Fruit fly (Drosophila melanogaster) whole organism, embryonic: Measurements from ENCODE around the gene CG17612.

Experiments used
- Aef1 ChIP-seq: fragments of 200-800 bp; sonication (Bioruptor generic); IDR thresholded peaks from 3 replicates; pipeline ENCODE4 v1.3.6; 2022; ENCODE audit warnings: missing biosample characterization, missing genetic modification characterization
- Awh ChIP-seq: fragments of 200-800 bp; sonication (Bioruptor generic); IDR thresholded peaks from 2 replicates; pipeline ENCODE4, ENCODE4 v1.3.6; 2022; ENCODE audit warnings: missing biosample characterization, missing genetic modification characterization
- CG10321 ChIP-seq: fragments of 200-800 bp; sonication (Bioruptor generic); IDR thresholded peaks from 2 replicates; pipeline ENCODE4 v1.3.6; 2022; ENCODE audit warnings: missing biosample characterization, missing genetic modification characterization
- CG10366 ChIP-seq: fragments of 200-800 bp; sonication (Bioruptor generic); IDR thresholded peaks from 2 replicates; pipeline ENCODE4 v1.3.6; 2022; ENCODE audit warnings: missing biosample characterization, missing genetic modification characterization
- CG11247 ChIP-seq: fragments of 200-800 bp; sonication (Bioruptor generic); IDR thresholded peaks from 2 replicates; pipeline ENCODE4 v1.3.6; 2022; ENCODE audit warnings: missing biosample characterization, missing genetic modification characterization
- CG11695 ChIP-seq: fragments of 200-800 bp; sonication (Bioruptor generic); IDR thresholded peaks from 3 replicates; pipeline ENCODE4 v1.3.6; 2022; ENCODE audit warnings: missing biosample characterization, missing genetic modification characterization
- CG14050 ChIP-seq: fragments of 200-800 bp; sonication (Bioruptor generic); IDR thresholded peaks from 3 replicates; pipeline ENCODE4 v1.3.6; 2022; ENCODE audit warnings: missing biosample characterization, missing genetic modification characterization
- CG17568 ChIP-seq: fragments of 200-800 bp; sonication (Bioruptor generic); optimal IDR thresholded peaks from 2 replicates; lab custom pipeline; 2018; ENCODE audit warnings: missing biosample characterization, mild to moderate bottlenecking, missing genetic modification characterization, moderate library complexity
- CG17802 ChIP-seq: fragments of 200-800 bp; sonication (Bioruptor generic); optimal IDR thresholded peaks from 2 replicates; lab custom pipeline; 2018; ENCODE audit warnings: missing biosample characterization, mild to moderate bottlenecking, missing genetic modification characterization, moderate library complexity
- CG2889 ChIP-seq: fragments of 200-800 bp; sonication (Bioruptor generic); IDR thresholded peaks from 3 replicates; pipeline ENCODE4 v1.3.6; 2022; ENCODE audit warnings: missing biosample characterization, missing genetic modification characterization
- CG30431 ChIP-seq: fragments of 200-800 bp; sonication (Bioruptor generic); optimal IDR thresholded peaks from 2 replicates; lab custom pipeline; 2017; ENCODE audit warnings: missing biosample characterization, missing genetic modification characterization
- CG3065 ChIP-seq: fragments of 200-800 bp; sonication (Bioruptor generic); optimal IDR thresholded peaks from 2 replicates; lab custom pipeline; 2016; ENCODE audit warnings: missing biosample characterization, missing genetic modification characterization
- CG3726 ChIP-seq: fragments of 200-800 bp; sonication (Bioruptor generic); IDR thresholded peaks from 3 replicates; pipeline ENCODE4, ENCODE4 v1.3.6; 2022; ENCODE audit warnings: missing biosample characterization, missing genetic modification characterization
- CG4820 ChIP-seq: fragments of 200-800 bp; sonication (Bioruptor generic); optimal IDR thresholded peaks from 3 replicates; lab custom pipeline; 2016; ENCODE audit warnings: missing biosample characterization, missing genetic modification characterization
- CG6654 ChIP-seq: fragments of 200-800 bp; sonication (Bioruptor generic); optimal IDR thresholded peaks from 2 replicates; lab custom pipeline; 2017; ENCODE audit warnings: missing biosample characterization, mild to moderate bottlenecking, missing genetic modification characterization
- CG7786 ChIP-seq: fragments of 200-800 bp; sonication (Bioruptor generic); optimal IDR thresholded peaks from 2 replicates; lab custom pipeline; 2016; ENCODE audit warnings: missing biosample characterization, missing genetic modification characterization
- CG7839 ChIP-seq: fragments of 200-800 bp; sonication (Bioruptor generic); optimal IDR thresholded peaks from 3 replicates; lab custom pipeline; 2018; ENCODE audit warnings: missing biosample characterization, mild to moderate bottlenecking, missing genetic modification characterization, moderate library complexity
- CG9932 ChIP-seq: fragments of 200-800 bp; sonication (Bioruptor generic); IDR thresholded peaks from 2 replicates; pipeline ENCODE4 v1.3.6; 2022; ENCODE audit warnings: missing biosample characterization, missing genetic modification characterization
- Dip2 ChIP-seq: fragments of 200-800 bp; sonication (Bioruptor generic); IDR thresholded peaks from 2 replicates; pipeline ENCODE4 v1.3.6; 2022; ENCODE audit warnings: missing biosample characterization, missing genetic modification characterization
- Gug ChIP-seq: fragments of 200-800 bp; sonication (Bioruptor generic); IDR thresholded peaks from 4 replicates; pipeline ENCODE4 v1.3.6; 2022; ENCODE audit warnings: missing biosample characterization, missing genetic modification characterization
- Kr ChIP-seq: fragments of 200-800 bp; sonication (Bioruptor generic); optimal IDR thresholded peaks from 2 replicates; lab custom pipeline; 2017; ENCODE audit warnings: missing biosample characterization, mild to moderate bottlenecking, missing genetic modification characterization
- Lhr ChIP-seq: fragments of 200-800 bp; sonication (Bioruptor generic); optimal IDR thresholded peaks from 3 replicates; lab custom pipeline; 2017; ENCODE audit warnings: mild to moderate bottlenecking, missing biosample characterization, missing genetic modification reagents, missing genetic modification characterization
- Meics ChIP-seq: fragments of 200-800 bp; sonication (Bioruptor generic); optimal IDR thresholded peaks from 2 replicates; lab custom pipeline; 2017; ENCODE audit warnings: missing biosample characterization, mild to moderate bottlenecking, missing genetic modification characterization
- NFAT ChIP-seq: fragments of 200-800 bp; sonication (Bioruptor generic); IDR thresholded peaks from 2 replicates; pipeline ENCODE4 v1.3.6; 2022; ENCODE audit warnings: missing biosample characterization, missing genetic modification characterization
- Nf-YA ChIP-seq: fragments of 200-800 bp; sonication (Bioruptor generic); IDR thresholded peaks from 2 replicates; pipeline ENCODE4 v1.3.6; 2022; ENCODE audit warnings: missing biosample characterization, missing genetic modification characterization
- Nf-YC ChIP-seq: fragments of 200-800 bp; optimal IDR thresholded peaks from 3 replicates; lab custom pipeline; 2019; ENCODE audit warnings: missing biosample characterization, mild to moderate bottlenecking, missing genetic modification characterization, moderate library complexity
- Side ChIP-seq: fragments of 200-800 bp; sonication (Bioruptor generic); optimal IDR thresholded peaks from 2 replicates; lab custom pipeline; 2016; ENCODE audit warnings: missing biosample characterization, missing genetic modification characterization
- Sry-β ChIP-seq: fragments of 200-800 bp; sonication (Bioruptor generic); optimal IDR thresholded peaks from 2 replicates; lab custom pipeline; 2018; ENCODE audit warnings: missing biosample characterization, mild to moderate bottlenecking, missing genetic modification characterization, moderate library complexity
- TFAM ChIP-seq: fragments of 200-800 bp; sonication (Bioruptor generic); optimal IDR thresholded peaks from 2 replicates; lab custom pipeline; 2017; ENCODE audit warnings: missing biosample characterization, missing genetic modification characterization, inconsistent platforms
- Xrp1 ChIP-seq: fragments of 200-800 bp; sonication (Bioruptor generic); IDR thresholded peaks from 2 replicates; pipeline ENCODE4 v1.3.6; 2022; ENCODE audit warnings: missing biosample characterization, missing genetic modification characterization
- bbx ChIP-seq: fragments of 200-800 bp; sonication (Bioruptor generic); IDR thresholded peaks from 2 replicates; pipeline ENCODE4 v1.3.6; 2022; ENCODE audit warnings: missing biosample characterization, missing genetic modification characterization; ENCODE audit not compliant: partially characterized antibody
- bowl ChIP-seq: fragments of 200-800 bp; sonication (Bioruptor generic); IDR thresholded peaks from 2 replicates; pipeline ENCODE4 v1.3.6; 2022; ENCODE audit warnings: missing biosample characterization, missing genetic modification characterization
- chm ChIP-seq: fragments of 200-800 bp; sonication (Bioruptor generic); IDR thresholded peaks from 2 replicates; pipeline ENCODE4 v1.3.6; 2022; ENCODE audit warnings: missing biosample characterization, missing genetic modification characterization
- crc ChIP-seq: fragments of 200-800 bp; sonication (Bioruptor generic); optimal IDR thresholded peaks from 2 replicates; lab custom pipeline; 2016; ENCODE audit warnings: missing biosample characterization, missing genetic modification characterization
- fu2 ChIP-seq: fragments of 200-800 bp; sonication (Bioruptor generic); optimal IDR thresholded peaks from 2 replicates; lab custom pipeline; 2016; ENCODE audit warnings: missing biosample characterization, missing genetic modification characterization
- grau ChIP-seq: fragments of 200-800 bp; optimal IDR thresholded peaks from 3 replicates; lab custom pipeline; 2019; ENCODE audit warnings: missing biosample characterization, mild to moderate bottlenecking, missing genetic modification characterization, moderate library complexity
- insv ChIP-seq, 2 experiments: fragments of 200-800 bp; sonication (Bioruptor generic); optimal IDR thresholded peaks; 3 replicates each; lab custom pipeline; 2016 to 2018; ENCODE audit warnings: missing biosample characterization in 2 of 2, missing genetic modification characterization in 2 of 2
- kah ChIP-seq: fragments of 200-800 bp; sonication (Bioruptor generic); optimal IDR thresholded peaks from 2 replicates; lab custom pipeline; 2018; ENCODE audit warnings: missing biosample characterization, mild to moderate bottlenecking, missing genetic modification characterization
- lbe ChIP-seq: fragments of 200-800 bp; sonication (Bioruptor generic); optimal IDR thresholded peaks from 2 replicates; lab custom pipeline; 2016; ENCODE audit warnings: missing biosample characterization, mild to moderate bottlenecking, missing genetic modification characterization
- nerfin-2 ChIP-seq: fragments of 200-800 bp; sonication (Bioruptor generic); IDR thresholded peaks from 2 replicates; pipeline ENCODE4 v1.3.6; 2022; ENCODE audit warnings: missing biosample characterization, missing genetic modification characterization; ENCODE audit not compliant: partially characterized antibody
- org-1 ChIP-seq: fragments of 200-800 bp; sonication (Bioruptor generic); optimal IDR thresholded peaks from 2 replicates; lab custom pipeline; 2017; ENCODE audit warnings: missing biosample characterization, missing genetic modification characterization
- sens ChIP-seq: fragments of 200-800 bp; sonication (Bioruptor generic); peaks from one replicate; lab custom pipeline; 2016; ENCODE audit warnings: missing biosample characterization, missing genetic modification characterization
- sens-2 ChIP-seq: fragments of 200-800 bp; sonication (Bioruptor generic); IDR thresholded peaks from 2 replicates; pipeline ENCODE4 v1.3.6; 2022; ENCODE audit warnings: missing biosample characterization, missing genetic modification characterization
- sna ChIP-seq: fragments of 200-800 bp; sonication (Bioruptor generic); IDR thresholded peaks from 2 replicates; pipeline ENCODE4 v1.3.6; 2022; ENCODE audit warnings: missing biosample characterization, missing genetic modification characterization; ENCODE audit not compliant: partially characterized antibody
- sqz ChIP-seq: fragments of 200-800 bp; sonication (Bioruptor generic); optimal IDR thresholded peaks from 3 replicates; lab custom pipeline; 2018; ENCODE audit warnings: missing biosample characterization, mild to moderate bottlenecking, missing genetic modification characterization
- ssp ChIP-seq: fragments of 200-800 bp; sonication (Bioruptor generic); IDR thresholded peaks from 2 replicates; pipeline ENCODE4 v1.3.6; 2022; ENCODE audit warnings: missing biosample characterization, missing genetic modification characterization
- tin ChIP-seq: fragments of 200-800 bp; sonication (Bioruptor generic); optimal IDR thresholded peaks from 3 replicates; lab custom pipeline; 2016; ENCODE audit warnings: missing biosample characterization, missing genetic modification characterization
- tio ChIP-seq: fragments of 200-800 bp; sonication (Bioruptor generic); optimal IDR thresholded peaks from 2 replicates; lab custom pipeline; 2017; ENCODE audit warnings: missing biosample characterization, missing genetic modification characterization, inconsistent platforms
- trh ChIP-seq: fragments of 200-800 bp; sonication (Bioruptor generic); optimal IDR thresholded peaks from 2 replicates; lab custom pipeline; 2016; ENCODE audit warnings: missing biosample characterization, missing genetic modification characterization
- twi ChIP-seq: fragments of 200-800 bp; optimal IDR thresholded peaks from 2 replicates; lab custom pipeline; 2019; ENCODE audit warnings: missing biosample characterization, mild to moderate bottlenecking, missing genetic modification characterization, moderate library complexity

Gene CG17612

dm6 chr2L:4332962-4333757, 49.4 kb downstream of the CG17612 start (continued):
- TF ChIP-seq twi (tag; lab: Kevin White, UChicago) (peak; percentile 11), bowl (GFP tag; lab: Robert Waterston, UW) (peak; percentile 64), nerfin-2 (GFP tag; lab: Robert Waterston, UW) (no peak), CG11695 (GFP tag; lab: Robert Waterston, UW) (peak; percentile 84), CG2889 (GFP tag; lab: Robert Waterston, UW) (peak; percentile 50), Side (peak; percentile 77), CG10321 (GFP tag; lab: Robert Waterston, UW) (peak; percentile 45; the same call in 1 of the 2 replicates), sens (GFP tag; lab: Kevin White, UChicago) (peak; percentile 98), Kr (GFP tag; lab: Kevin White, UChicago) (no peak), Lhr (GFP tag; lab: Kevin White, UChicago) (peak; percentile 36), ssp (GFP tag; lab: Robert Waterston, UW) (peak; percentile 53), Sry-β (GFP tag; lab: Kevin White, UChicago) (peak; percentile 93), Awh (peak; percentile 88), org-1 (peak; percentile 69), TFAM (GFP tag; lab: Kevin White, UChicago) (peak; percentile 2), CG17802 (tag; lab: Kevin White, UChicago) (peak; percentile 70), Aef1 (GFP tag; lab: Robert Waterston, UW) (peak; percentile 82), CG7839 (tag; lab: Kevin White, UChicago) (peak; percentile 87), kah (GFP tag; lab: Kevin White, UChicago) (peak; percentile 65), CG10366 (GFP tag; lab: Robert Waterston, UW) (peak; percentile 89), CG4820 (GFP tag; lab: Kevin White, UChicago) (peak; percentile 78), CG7786 (GFP tag; lab: Kevin White, UChicago) (peak; percentile 61), Nf-YC (peak; percentile 51), chm (GFP tag; lab: Robert Waterston, UW) (peak; percentile 85), CG14050 (peak; percentile 84), CG9932 (GFP tag; lab: Robert Waterston, UW) (peak; percentile 79), tin (peak; percentile 74), crc (peak; percentile 62), CG17568 (no peak), CG3065 (GFP tag; lab: Kevin White, UChicago) (no peak), Meics (GFP tag; lab: Kevin White, UChicago) (peak; percentile 83), lbe (GFP tag; lab: Kevin White, UChicago) (peak; percentile 54), CG3726 (GFP tag; lab: Robert Waterston, UW) (peak; percentile 90), grau (tag; lab: Kevin White, UChicago) (peak; percentile 79), Dip2 (no peak), Nf-YA (GFP tag; lab: Robert Waterston, UW) (peak; percentile 58; the same call in 1 of the 2 replicates), fu2 (peak; percentile 62), sens-2 (peak; percentile 55; the same call in 1 of the 2 replicates), bbx (peak; percentile 31; the same call in 1 of the 2 replicates), sqz (peak; percentile 67), CG30431 (GFP tag; lab: Kevin White, UChicago) (peak; percentile 70), CG11247 (GFP tag; lab: Robert Waterston, UW) (peak; percentile 59), tio (peak; percentile 48), trh (peak; percentile 26), sna (GFP tag; lab: Robert Waterston, UW) (no peak), NFAT (peak; percentile 74; the same call in 1 of the 2 replicates), insv (GFP tag; optimal IDR thresholded peaks at IDR 0.05; lab: Kevin White, UChicago) (no peak), Xrp1 (GFP tag; lab: Robert Waterston, UW) (peak; percentile 92), Gug (GFP tag; lab: Robert Waterston, UW) (peak; percentile 75), CG6654 (GFP tag; lab: Kevin White, UChicago) (peak; percentile 78)
